Fruit fly (Drosophila melanogaster) whole organism, embryonic: ENCODE data around the gene CG9166.

Source experiments
- Asciz ChIP-seq: fragments of 200-800 bp; sonication (Bioruptor generic); optimal IDR thresholded peaks from 2 replicates; lab custom pipeline; 2017; ENCODE audit warnings: missing biosample characterization, mild to moderate bottlenecking, missing genetic modification characterization, missing genetic modification reagents
- Bgb ChIP-seq: fragments of 200-800 bp; sonication (Bioruptor generic); IDR thresholded peaks from 2 replicates; pipeline ENCODE4 v1.3.6; 2022; ENCODE audit warnings: missing biosample characterization, missing genetic modification characterization; ENCODE audit not compliant: partially characterized antibody
- CG10565 ChIP-seq: fragments of 200-800 bp; sonication (Bioruptor generic); optimal IDR thresholded peaks from 3 replicates; lab custom pipeline; 2016; ENCODE audit warnings: missing biosample characterization, mild to moderate bottlenecking, missing genetic modification characterization
- CG11398 ChIP-seq: fragments of 200-800 bp; sonication (Bioruptor generic); optimal IDR thresholded peaks from 2 replicates; lab custom pipeline; 2016; ENCODE audit warnings: missing biosample characterization, missing genetic modification characterization
- CG12744 ChIP-seq: fragments of 200-800 bp; sonication (Bioruptor generic); optimal IDR thresholded peaks from 2 replicates; lab custom pipeline; 2016; ENCODE audit warnings: missing biosample characterization, missing genetic modification characterization
- CG14965 ChIP-seq: fragments of 200-800 bp; sonication (Bioruptor generic); optimal IDR thresholded peaks from 2 replicates; lab custom pipeline; 2016; ENCODE audit warnings: missing biosample characterization, missing genetic modification characterization, borderline replicate concordance
- CG15514 ChIP-seq: fragments of 200-800 bp; sonication (Bioruptor generic); optimal IDR thresholded peaks from 3 replicates; lab custom pipeline; 2017; ENCODE audit warnings: missing biosample characterization, missing genetic modification characterization, mild to moderate bottlenecking, moderate library complexity, missing genetic modification reagents
- CG16815 ChIP-seq: fragments of 200-800 bp; sonication (Bioruptor generic); optimal IDR thresholded peaks from 3 replicates; lab custom pipeline; 2017; ENCODE audit warnings: missing biosample characterization, mild to moderate bottlenecking, missing genetic modification characterization
- CG18262 ChIP-seq: fragments of 200-800 bp; optimal IDR thresholded peaks from 3 replicates; lab custom pipeline; 2019; ENCODE audit warnings: missing biosample characterization, mild to moderate bottlenecking, missing genetic modification characterization, moderate library complexity
- CG18619 ChIP-seq: fragments of 200-800 bp; sonication (Bioruptor generic); optimal IDR thresholded peaks from 3 replicates; lab custom pipeline; 2017; ENCODE audit warnings: missing biosample characterization, mild to moderate bottlenecking, missing genetic modification characterization
- CG33213 ChIP-seq: fragments of 200-800 bp; sonication (Bioruptor generic); optimal IDR thresholded peaks from 3 replicates; lab custom pipeline; 2016; ENCODE audit warnings: missing biosample characterization, missing genetic modification characterization
- CG4360 ChIP-seq: fragments of 200-800 bp; sonication (Bioruptor generic); IDR thresholded peaks from 2 replicates; pipeline ENCODE4 v1.3.6; 2022; ENCODE audit warnings: missing biosample characterization, missing genetic modification characterization
- CG5245 ChIP-seq: fragments of 200-800 bp; sonication (Bioruptor generic); optimal IDR thresholded peaks from 3 replicates; lab custom pipeline; 2016; ENCODE audit warnings: missing biosample characterization, missing genetic modification characterization
- CG6689 ChIP-seq: fragments of 200-800 bp; sonication (Bioruptor generic); IDR thresholded peaks from 2 replicates; pipeline ENCODE4 v1.3.6; 2022; ENCODE audit warnings: missing biosample characterization, missing genetic modification characterization
- CG7928 ChIP-seq: fragments of 200-800 bp; sonication (Bioruptor generic); optimal IDR thresholded peaks from 2 replicates; lab custom pipeline; 2017; ENCODE audit warnings: missing biosample characterization, mild to moderate bottlenecking, missing genetic modification characterization
- CG9609 ChIP-seq: fragments of 200-800 bp; sonication (Bioruptor generic); optimal IDR thresholded peaks from 3 replicates; lab custom pipeline; 2016; ENCODE audit warnings: missing biosample characterization, missing genetic modification characterization
- CoRest ChIP-seq: fragments of 200-800 bp; sonication (Bioruptor generic); optimal IDR thresholded peaks from 3 replicates; lab custom pipeline; 2018; ENCODE audit warnings: missing biosample characterization, mild to moderate bottlenecking, missing genetic modification characterization, moderate library complexity
- Doc2 ChIP-seq: fragments of 200-800 bp; sonication (Bioruptor generic); IDR thresholded peaks from 2 replicates; pipeline ENCODE4 v1.3.6; 2022; ENCODE audit warnings: missing biosample characterization, missing genetic modification characterization
- Fer1 ChIP-seq: fragments of 200-800 bp; sonication (Bioruptor generic); optimal IDR thresholded peaks from 2 replicates; lab custom pipeline; 2017; ENCODE audit warnings: missing biosample characterization, mild to moderate bottlenecking, missing genetic modification characterization
- Fer2 ChIP-seq: fragments of 200-800 bp; sonication (Bioruptor generic); optimal IDR thresholded peaks from 2 replicates; lab custom pipeline; 2018; ENCODE audit warnings: missing biosample characterization, mild to moderate bottlenecking, missing genetic modification characterization, moderate library complexity
- GATAe ChIP-seq: fragments of 200-800 bp; sonication (Bioruptor generic); conservative IDR thresholded peaks from 2 replicates; pipeline ENCODE4 v1.3.6; 2022; ENCODE audit warnings: missing biosample characterization, missing genetic modification characterization
- HLH4C ChIP-seq: fragments of 200-800 bp; sonication (Bioruptor generic); IDR thresholded peaks from 3 replicates; pipeline ENCODE4 v1.3.6; 2022; ENCODE audit warnings: missing biosample characterization, missing genetic modification characterization; ENCODE audit not compliant: partially characterized antibody
- MESR4 ChIP-seq: fragments of 200-800 bp; sonication (Bioruptor generic); optimal IDR thresholded peaks from 2 replicates; lab custom pipeline; 2018; ENCODE audit warnings: missing biosample characterization, mild to moderate bottlenecking, missing genetic modification characterization, moderate library complexity
- MTF-1 ChIP-seq: fragments of 200-800 bp; sonication (Bioruptor generic); optimal IDR thresholded peaks from 2 replicates; lab custom pipeline; 2018; ENCODE audit warnings: missing biosample characterization, mild to moderate bottlenecking, missing genetic modification characterization, borderline replicate concordance
- Poxn ChIP-seq: fragments of 200-800 bp; sonication (Bioruptor generic); IDR thresholded peaks from 2 replicates; pipeline ENCODE4 v1.3.6; 2022; ENCODE audit warnings: missing biosample characterization, missing genetic modification characterization
- Ravus ChIP-seq: fragments of 200-800 bp; sonication (Bioruptor generic); IDR thresholded peaks from 2 replicates; pipeline ENCODE4 v1.3.6; 2022; ENCODE audit warnings: missing biosample characterization, missing genetic modification characterization
- Six4 ChIP-seq: fragments of 200-800 bp; sonication (Bioruptor generic); optimal IDR thresholded peaks from 2 replicates; lab custom pipeline; 2016; ENCODE audit warnings: missing biosample characterization, missing genetic modification characterization
- Sry-β ChIP-seq: fragments of 200-800 bp; sonication (Bioruptor generic); optimal IDR thresholded peaks from 2 replicates; lab custom pipeline; 2018; ENCODE audit warnings: missing biosample characterization, mild to moderate bottlenecking, missing genetic modification characterization, moderate library complexity
- Ssrp ChIP-seq: fragments of 200-800 bp; sonication (Bioruptor generic); optimal IDR thresholded peaks from 2 replicates; lab custom pipeline; 2018; ENCODE audit warnings: missing biosample characterization, mild to moderate bottlenecking, missing genetic modification characterization, moderate library complexity
- amos ChIP-seq: fragments of 200-800 bp; sonication (Bioruptor generic); IDR thresholded peaks from 2 replicates; pipeline ENCODE4 v1.3.6; 2022; ENCODE audit warnings: missing biosample characterization, missing genetic modification characterization; ENCODE audit not compliant: partially characterized antibody
- ash1 ChIP-seq: fragments of 200-800 bp; sonication (Bioruptor generic); optimal IDR thresholded peaks from 2 replicates; lab custom pipeline; 2018; ENCODE audit warnings: missing biosample characterization, mild to moderate bottlenecking, missing genetic modification characterization
- bab2 ChIP-seq: fragments of 200-800 bp; sonication (Bioruptor generic); optimal IDR thresholded peaks from 2 replicates; lab custom pipeline; 2016; ENCODE audit warnings: missing biosample characterization, missing genetic modification characterization
- chif ChIP-seq, 2 experiments: fragments of 200-800 bp; sonication (Bioruptor generic); optimal IDR thresholded peaks; 3 replicates each; lab custom pipeline; 2016; ENCODE audit warnings: missing biosample characterization in 2 of 2, missing genetic modification characterization in 2 of 2
- ci ChIP-seq: fragments of 200-800 bp; sonication (Bioruptor generic); IDR thresholded peaks from 3 replicates; pipeline ENCODE4 v1.3.6; 2022; ENCODE audit warnings: missing biosample characterization, missing genetic modification characterization
- dati ChIP-seq: fragments of 200-800 bp; sonication (Bioruptor generic); IDR thresholded peaks from 2 replicates; pipeline ENCODE4 v1.3.6; 2022; ENCODE audit warnings: missing biosample characterization, missing genetic modification characterization
- fd3F ChIP-seq: fragments of 200-800 bp; sonication (Bioruptor generic); optimal IDR thresholded peaks from 2 replicates; lab custom pipeline; 2018; ENCODE audit warnings: missing biosample characterization, mild to moderate bottlenecking, missing genetic modification characterization, moderate library complexity
- gro ChIP-seq: fragments of 200-800 bp; sonication (Bioruptor generic); optimal IDR thresholded peaks from 2 replicates; lab custom pipeline; 2016; ENCODE audit warnings: missing biosample characterization, missing genetic modification characterization
- h ChIP-seq: fragments of >200 bp; optimal IDR thresholded peaks from 2 replicates; lab custom pipeline; 2017
- luna ChIP-seq: fragments of 200-800 bp; sonication (Bioruptor generic); optimal IDR thresholded peaks from 2 replicates; lab custom pipeline; 2016; ENCODE audit warnings: missing biosample characterization, missing genetic modification characterization
- mam ChIP-seq: fragments of 200-800 bp; sonication (Bioruptor generic); optimal IDR thresholded peaks from 3 replicates; lab custom pipeline; 2016; ENCODE audit warnings: missing biosample characterization, missing genetic modification characterization
- nerfin-2 ChIP-seq: fragments of 200-800 bp; sonication (Bioruptor generic); IDR thresholded peaks from 2 replicates; pipeline ENCODE4 v1.3.6; 2022; ENCODE audit warnings: missing biosample characterization, missing genetic modification characterization; ENCODE audit not compliant: partially characterized antibody
- otp ChIP-seq: fragments of 200-800 bp; sonication (Bioruptor generic); IDR thresholded peaks from 3 replicates; pipeline ENCODE4, ENCODE4 v1.3.6; 2022; ENCODE audit warnings: missing biosample characterization, missing genetic modification characterization
- row ChIP-seq: fragments of 200-800 bp; sonication (Bioruptor generic); IDR thresholded peaks from 3 replicates; pipeline ENCODE4 v1.3.6; 2022; ENCODE audit warnings: missing biosample characterization, missing genetic modification characterization
- slp2 ChIP-seq: fragments of 200-800 bp; sonication (Bioruptor generic); optimal IDR thresholded peaks from 2 replicates; lab custom pipeline; 2016; ENCODE audit warnings: missing biosample characterization, missing genetic modification characterization
- sob ChIP-seq: fragments of 200-800 bp; sonication (Bioruptor generic); IDR thresholded peaks from 2 replicates; pipeline ENCODE4 v1.3.6; 2022; ENCODE audit warnings: missing biosample characterization, missing genetic modification characterization
- tgo ChIP-seq: fragments of 200-800 bp; sonication (Bioruptor generic); IDR thresholded peaks from 3 replicates; pipeline ENCODE4 v1.3.6; 2022; ENCODE audit warnings: missing biosample characterization, missing genetic modification characterization
- tup ChIP-seq: fragments of 200-800 bp; sonication (Bioruptor generic); optimal IDR thresholded peaks from 2 replicates; lab custom pipeline; 2016; ENCODE audit warnings: missing biosample characterization, mild to moderate bottlenecking, missing genetic modification characterization, moderate library complexity
- twi ChIP-seq: fragments of 200-800 bp; optimal IDR thresholded peaks from 2 replicates; lab custom pipeline; 2019; ENCODE audit warnings: missing biosample characterization, mild to moderate bottlenecking, missing genetic modification characterization, moderate library complexity
- unpg ChIP-seq: fragments of 200-800 bp; sonication (Bioruptor generic); optimal IDR thresholded peaks from 3 replicates; lab custom pipeline; 2018; ENCODE audit warnings: missing biosample characterization, mild to moderate bottlenecking, missing genetic modification characterization, moderate library complexity
- z ChIP-seq: fragments of 200-800 bp; sonication (Bioruptor generic); IDR thresholded peaks from 3 replicates; pipeline ENCODE4 v1.3.6; 2022; ENCODE audit warnings: missing biosample characterization, missing genetic modification characterization

Gene CG9166

dm6 chr3L:1313039-1313766 is 37.7 kb upstream of the CG9166 start, which contains the start of the genes sturkopf and Herc4 (continued):
- TF ChIP-seq HLH4C (no peak), CG15514 (peak; percentile 78), Doc2 (GFP tag; lab: Robert Waterston, UW) (no peak), h (lab: Kevin White, UChicago) (no peak), CG11398 (GFP tag; lab: Kevin White, UChicago) (no peak), bab2 (GFP tag; lab: Kevin White, UChicago) (peak; percentile 69), Poxn (GFP tag; lab: Robert Waterston, UW) (peak; percentile 42; the same call in 1 of the 2 replicates), CG5245 (peak; percentile 11), CG16815 (GFP tag; lab: Kevin White, UChicago) (peak; percentile 67), slp2 (peak; percentile 77), row (GFP tag; lab: Robert Waterston, UW) (peak; percentile 88), CG10565 (GFP tag; lab: Kevin White, UChicago) (no peak), gro (GFP tag; lab: Kevin White, UChicago) (peak; percentile 72), fd3F (peak; percentile 41), CG18619 (peak; percentile 80), z (GFP tag; lab: Robert Waterston, UW) (no peak), Six4 (GFP tag; lab: Kevin White, UChicago) (peak; percentile 8), CG18262 (peak; percentile 84), CG33213 (GFP tag; lab: Kevin White, UChicago) (no peak), MTF-1 (GFP tag; lab: Kevin White, UChicago) (no peak), ci (GFP tag; lab: Robert Waterston, UW) (peak; percentile 68), Ravus (GFP tag; lab: Robert Waterston, UW) (no peak), Bgb (GFP tag; lab: Robert Waterston, UW) (no peak), nerfin-2 (GFP tag; lab: Robert Waterston, UW) (no peak), ash1 (GFP tag; lab: Kevin White, UChicago) (no peak), tgo (peak; percentile 48; the same call in 2 of the 3 replicates), CG6689 (GFP tag; lab: Robert Waterston, UW) (peak; percentile 64), amos (GFP tag; lab: Robert Waterston, UW) (no peak), Fer2 (tag; lab: Kevin White, UChicago) (peak; percentile 31), CG12744 (GFP tag; lab: Kevin White, UChicago) (peak; percentile 23), sob (peak; percentile 54), dati (GFP tag; lab: Robert Waterston, UW) (no peak), mam (GFP tag; lab: Kevin White, UChicago) (peak; percentile 96), CoRest (tag; lab: Kevin White, UChicago) (peak; percentile 89), CG4360 (GFP tag; lab: Robert Waterston, UW) (no peak), chif (GFP tag; optimal IDR thresholded peaks at IDR 0.05; lab: Kevin White, UChicago) (peak; percentile 64 to 77), otp (no peak), CG7928 (peak; percentile 95), Ssrp (tag; lab: Kevin White, UChicago) (peak; percentile 43), Fer1 (peak; percentile 56), CG14965 (GFP tag; lab: Kevin White, UChicago) (no peak), Asciz (GFP tag; lab: Kevin White, UChicago) (peak; percentile 46), GATAe (no peak), luna (peak; percentile 81), tup (GFP tag; lab: Kevin White, UChicago) (no peak), MESR4 (GFP tag; lab: Kevin White, UChicago) (peak; percentile 41), Sry-β (peak; percentile 53), CG9609 (GFP tag; lab: Kevin White, UChicago) (peak; percentile 62), unpg (GFP tag; lab: Kevin White, UChicago) (peak; percentile 64), twi (peak; percentile 43)
